Worm (Caenorhabditis elegans): ENCODE measurements around the gene F11G11.5.

Gene F11G11.5

DNA sequence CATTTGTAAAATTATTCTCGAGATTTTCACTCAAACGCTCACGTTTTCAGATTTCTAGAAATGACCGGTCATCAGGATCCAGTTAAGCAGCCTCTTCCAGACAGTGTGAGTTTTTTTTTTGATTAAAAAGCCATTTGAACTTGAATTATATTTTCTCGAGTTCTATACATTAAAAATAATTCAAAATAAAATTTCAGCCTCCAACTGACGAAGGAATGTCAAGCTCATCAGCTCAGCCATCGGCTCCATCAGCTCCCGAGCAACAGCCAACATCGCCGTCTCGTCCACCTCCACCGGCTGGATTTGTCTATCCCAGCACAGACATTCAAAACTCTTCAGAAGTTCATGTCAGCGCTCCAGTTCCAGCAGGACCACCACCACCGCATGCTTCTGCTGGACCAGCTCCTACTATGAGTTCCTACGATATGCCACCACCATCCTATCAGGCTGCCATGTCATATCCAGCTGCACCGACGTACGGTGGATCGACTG lies at the start of gene F11G11.5:
Gene F11G11.5 (plus strand): TSS at position 51 of the 492 bp plus-strand sequence.
- TF ChIP-seq nhr-43 (tag; optimal IDR thresholded peaks at IDR 0.05; ENCODE audit: poor library complexity, severe bottlenecking) (peak; percentile 4), nhr-67 (tag; optimal IDR thresholded peaks at IDR 0.05) (no peak), ama-1 (optimal IDR thresholded peaks at IDR 0.05) (peak; percentile 76), fkh-10 (GFP tag; optimal IDR thresholded peaks at IDR 0.05) (no peak), unc-62 (GFP tag; optimal IDR thresholded peaks at IDR 0.05) (no peak)

- TF ChIP-seq unc-39 (tag; optimal IDR thresholded peaks at IDR 0.05) (no peak), nhr-43 (tag; optimal IDR thresholded peaks at IDR 0.05; ENCODE audit: poor library complexity, severe bottlenecking) (no peak), jun-1 (tag; optimal IDR thresholded peaks at IDR 0.05) (no peak), fkh-2 (tag; optimal IDR thresholded peaks at IDR 0.05) (no peak), tbx-2 (tag; optimal IDR thresholded peaks at IDR 0.05) (no peak), mdl-1 (tag; optimal IDR thresholded peaks at IDR 0.05) (no peak), R02D3.7 (tag; optimal IDR thresholded peaks at IDR 0.05) (no peak), mml-1 (tag; optimal IDR thresholded peaks at IDR 0.05) (no peak), nhr-77 (tag; optimal IDR thresholded peaks at IDR 0.05) (no peak), elt-1 (tag; optimal IDR thresholded peaks at IDR 0.05) (no peak), fkh-10 (GFP tag; optimal IDR thresholded peaks at IDR 0.05) (no peak), pha-4 (tag; optimal IDR thresholded peaks at IDR 0.05) (no peak), nhr-11 (tag; optimal IDR thresholded peaks at IDR 0.05) (no peak), zag-1 (tag; optimal IDR thresholded peaks at IDR 0.05) (no peak), ZK546.5 (tag; optimal IDR thresholded peaks at IDR 0.05) (no peak), fos-1 (tag; optimal IDR thresholded peaks at IDR 0.05) (no peak), nhr-237 (tag; optimal IDR thresholded peaks at IDR 0.05) (no peak), nhr-23 (tag; optimal IDR thresholded peaks at IDR 0.05) (no peak), ceh-9 (tag; optimal IDR thresholded peaks at IDR 0.05) (no peak)
Measured at ce11 chrII:4811986-4812385, 45.7 kb upstream of the F11G11.5 start, which contains the start of gene rig-6. TSS of gene rig-6 (minus strand) at chrII:4812086.

DNA sequence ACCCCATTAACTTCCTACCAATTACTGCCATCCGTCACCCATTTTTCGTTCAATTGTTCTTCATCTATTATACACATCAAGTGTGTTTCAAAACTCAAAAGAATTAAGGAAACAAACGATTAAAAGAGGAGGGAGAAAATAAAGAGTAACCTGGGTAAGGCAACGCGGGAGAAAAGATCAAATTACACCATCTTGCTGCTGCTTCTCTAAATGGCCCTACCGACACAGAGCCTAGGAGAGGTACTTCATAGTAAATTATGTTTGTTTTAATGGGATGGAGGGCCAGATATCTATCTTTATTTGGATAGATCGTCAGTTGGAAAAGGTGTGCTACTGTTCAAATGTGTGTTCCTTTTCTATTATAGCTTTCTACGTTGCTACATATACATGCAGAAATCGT lies 42.4 kb upstream of the F11G11.5 start:
- TF ChIP-seq pha-4 (tag; optimal IDR thresholded peaks at IDR 0.05), result no peak
- no peak for TF ChIP-seq ceh-16 (tag; optimal IDR thresholded peaks at IDR 0.05)
- no peak for TF ChIP-seq lin-39 (tag; optimal IDR thresholded peaks at IDR 0.05)
- TF ChIP-seq daf-12 (tag; optimal IDR thresholded peaks at IDR 0.05), result no peak
- no peak for TF ChIP-seq elt-3 (tag; optimal IDR thresholded peaks at IDR 0.05)
- TF ChIP-seq tbx-2 (tag; optimal IDR thresholded peaks at IDR 0.05), result no peak
- no peak for TF ChIP-seq jun-1 (tag; optimal IDR thresholded peaks at IDR 0.05)
- no peak for TF ChIP-seq ceh-82 (tag; optimal IDR thresholded peaks at IDR 0.05)
- no peak for TF ChIP-seq nfya-1 (tag; optimal IDR thresholded peaks at IDR 0.05; ENCODE audit: insufficient read depth)
- no peak for TF ChIP-seq egl-5 (tag; optimal IDR thresholded peaks at IDR 0.05)
- no peak for TF ChIP-seq nhr-23 (tag; optimal IDR thresholded peaks at IDR 0.05)
- TF ChIP-seq fkh-10 (GFP tag; optimal IDR thresholded peaks at IDR 0.05), result no peak
- TF ChIP-seq nhr-12 (tag; optimal IDR thresholded peaks at IDR 0.05), result no peak
- no peak for TF ChIP-seq fos-1 (tag; optimal IDR thresholded peaks at IDR 0.05)
- TF ChIP-seq nhr-28 (tag; optimal IDR thresholded peaks at IDR 0.05), result no peak
- TF ChIP-seq skn-1 (tag; optimal IDR thresholded peaks at IDR 0.05), result no peak
- TF ChIP-seq elt-2 (tag; optimal IDR thresholded peaks at IDR 0.05), result no peak

- no peak for TF ChIP-seq egl-5 (tag; optimal IDR thresholded peaks at IDR 0.05)
- no peak for TF ChIP-seq pqm-1 (tag; optimal IDR thresholded peaks at IDR 0.05)
- TF ChIP-seq lin-15B (tag; optimal IDR thresholded peaks at IDR 0.05), result no peak
- TF ChIP-seq lsy-12 (tag; optimal IDR thresholded peaks at IDR 0.05), result no peak
- TF ChIP-seq nhr-77 (tag; optimal IDR thresholded peaks at IDR 0.05), result no peak
- no peak for TF ChIP-seq elt-2 (tag; optimal IDR thresholded peaks at IDR 0.05)
- TF ChIP-seq unc-39 (tag; optimal IDR thresholded peaks at IDR 0.05), result no peak
- no peak for TF ChIP-seq sea-2 (GFP tag; optimal IDR thresholded peaks at IDR 0.05)
- no peak for TF ChIP-seq nhr-43 (tag; optimal IDR thresholded peaks at IDR 0.05; ENCODE audit: poor library complexity, severe bottlenecking)
- TF ChIP-seq egl-27 (tag; optimal IDR thresholded peaks at IDR 0.05), result no peak
- no peak for TF ChIP-seq mml-1 (tag; optimal IDR thresholded peaks at IDR 0.05)
- no peak for TF ChIP-seq ceh-82 (tag; optimal IDR thresholded peaks at IDR 0.05)
- no peak for TF ChIP-seq aly-2 (tag; optimal IDR thresholded peaks at IDR 0.05)
- no peak for TF ChIP-seq skn-1 (tag; optimal IDR thresholded peaks at IDR 0.05)
- no peak for TF ChIP-seq nfya-1 (tag; optimal IDR thresholded peaks at IDR 0.05; ENCODE audit: insufficient read depth)
- no peak for TF ChIP-seq nhr-76 (tag; optimal IDR thresholded peaks at IDR 0.05)
Measured at ce11 chrII:4818780-4819179, 38.9 kb upstream of the F11G11.5 start.
